Fruit fly (Drosophila melanogaster) whole organism, wandering third instar larva: ENCODE results near the gene CG17328.
A peak's percentile ranks its signal among the peaks of the same experiment; 100 is the strongest.

Source experiments
- Abd-B ChIP-seq: fragments of >200 bp; optimal IDR thresholded peaks from 2 replicates; lab custom pipeline; 2017; ENCODE audit warnings: missing biosample characterization, missing genetic modification characterization
- CG32264 ChIP-seq: fragments of 200-800 bp; sonication (Bioruptor generic); optimal IDR thresholded peaks from 2 replicates; lab custom pipeline; 2016; ENCODE audit warnings: missing biosample characterization, missing genetic modification characterization
- CG9705 ChIP-seq: fragments of 200-800 bp; sonication (Bioruptor generic); optimal IDR thresholded peaks from 2 replicates; lab custom pipeline; 2018; ENCODE audit warnings: missing biosample characterization, mild to moderate bottlenecking, missing genetic modification characterization
- CrebA ChIP-seq: fragments of 200-800 bp; sonication (Bioruptor generic); optimal IDR thresholded peaks from 2 replicates; lab custom pipeline; 2016; ENCODE audit warnings: missing biosample characterization, mild to moderate bottlenecking, missing genetic modification characterization, borderline replicate concordance
- Dfd ChIP-seq: fragments of >200 bp; optimal IDR thresholded peaks from 2 replicates; lab custom pipeline; 2017; ENCODE audit warnings: missing biosample characterization, missing genetic modification characterization
- Dif ChIP-seq: fragments of 200-275, 200-300 bp; sonication (Bioruptor generic); optimal IDR thresholded peaks from 2 replicates; lab custom pipeline; 2018; ENCODE audit warnings: missing biosample characterization, missing genetic modification characterization; ENCODE audit not compliant: partially characterized antibody
- GATAd ChIP-seq: sonication (Bioruptor generic); optimal IDR thresholded peaks from 2 replicates; lab custom pipeline; 2016; ENCODE audit warnings: missing biosample characterization, missing genetic modification characterization
- HLH106 ChIP-seq: fragments of 200-800 bp; optimal IDR thresholded peaks from 3 replicates; lab custom pipeline; 2019; ENCODE audit warnings: missing biosample characterization, mild to moderate bottlenecking, missing genetic modification characterization, moderate library complexity
- Hnf4 ChIP-seq: fragments of 200-800 bp; sonication (Bioruptor generic); optimal IDR thresholded peaks from 2 replicates; lab custom pipeline; 2016; ENCODE audit warnings: missing biosample characterization, mild to moderate bottlenecking, missing genetic modification characterization
- Hr78 ChIP-seq: fragments of >200 bp; optimal IDR thresholded peaks from 2 replicates; lab custom pipeline; 2017; ENCODE audit warnings: missing biosample characterization, missing genetic modification characterization
- Hr83 ChIP-seq: fragments of 200-300 bp; sonication (Bioruptor generic); optimal IDR thresholded peaks from 2 replicates; lab custom pipeline; 2016; ENCODE audit warnings: missing biosample characterization, mild to moderate bottlenecking, missing genetic modification characterization, moderate library complexity; ENCODE audit not compliant: poor library complexity, severe bottlenecking
- Jra ChIP-seq: sonication (Bioruptor generic); optimal IDR thresholded peaks from 2 replicates; lab custom pipeline; 2016; ENCODE audit warnings: missing biosample characterization, missing genetic modification characterization
- Mio ChIP-seq: sonication (Bioruptor generic); optimal IDR thresholded peaks from 2 replicates; lab custom pipeline; 2016; ENCODE audit warnings: missing biosample characterization, missing genetic modification characterization
- Myc ChIP-seq: fragments of >200 bp; optimal IDR thresholded peaks from 2 replicates; lab custom pipeline; 2017
- N ChIP-seq: fragments of >200 bp; optimal IDR thresholded peaks from 2 replicates; lab custom pipeline; 2018; ENCODE audit warnings: missing biosample characterization, missing external identifiers, missing genetic modification characterization
- OdsH ChIP-seq: fragments of 200-800 bp; sonication (Bioruptor generic); optimal IDR thresholded peaks from 2 replicates; lab custom pipeline; 2016; ENCODE audit warnings: missing biosample characterization, mild to moderate bottlenecking, missing genetic modification characterization
- Rel ChIP-seq, 2 experiments: fragments of 200-800 bp; sonication (Bioruptor generic) in 1 of 2; optimal IDR thresholded peaks; 2 replicates in 1 of 2; 3 replicates in 1 of 2; lab custom pipeline; 2016 to 2019; ENCODE audit warnings: mild to moderate bottlenecking in 2 of 2, missing biosample characterization in 2 of 2, missing genetic modification characterization in 2 of 2, moderate library complexity in 1 of 2
- Sp1 ChIP-seq: fragments of 200-800 bp; sonication (Bioruptor generic); optimal IDR thresholded peaks from 3 replicates; lab custom pipeline; 2019; ENCODE audit warnings: missing biosample characterization, mild to moderate bottlenecking, missing genetic modification characterization, moderate library complexity
- Vsx2 ChIP-seq: fragments of 200-300, 225-300 bp; sonication (Bioruptor generic); optimal IDR thresholded peaks from 2 replicates; lab custom pipeline; 2018; ENCODE audit warnings: missing biosample characterization, missing genetic modification characterization; ENCODE audit not compliant: partially characterized antibody
- br ChIP-seq: fragments of 200-800 bp; sonication (Bioruptor generic); optimal IDR thresholded peaks from 2 replicates; lab custom pipeline; 2016; ENCODE audit warnings: missing biosample characterization, missing genetic modification characterization
- brk ChIP-seq: fragments of 200-800 bp; sonication (Bioruptor generic); optimal IDR thresholded peaks from 2 replicates; lab custom pipeline; 2016; ENCODE audit warnings: missing biosample characterization, mild to moderate bottlenecking, missing genetic modification characterization
- dl ChIP-seq, 2 experiments: fragments of 175-275, 200-275 bp in 1 of 2; fragments of 200-275 bp in 1 of 2; sonication (Bioruptor generic); optimal IDR thresholded peaks; lab custom pipeline; 2018; ENCODE audit warnings: mild to moderate bottlenecking in 2 of 2, missing biosample characterization in 2 of 2, missing genetic modification characterization in 2 of 2, moderate library complexity in 2 of 2; ENCODE audit not compliant: partially characterized antibody in 2 of 2, insufficient read depth in 1 of 2
- dmrt93B ChIP-seq: fragments of 200-800 bp; sonication (Bioruptor generic); optimal IDR thresholded peaks from 2 replicates; lab custom pipeline; 2018; ENCODE audit warnings: missing biosample characterization, mild to moderate bottlenecking, missing genetic modification characterization
- ey ChIP-seq: fragments of 200-800 bp; sonication (Bioruptor generic); optimal IDR thresholded peaks from 2 replicates; lab custom pipeline; 2016; ENCODE audit warnings: missing biosample characterization, missing genetic modification characterization
- foxo ChIP-seq, 2 experiments: fragments of 200-800 bp; sonication (Bioruptor generic); optimal IDR thresholded peaks; 2 replicates in 1 of 2; 3 replicates in 1 of 2; lab custom pipeline; 2016 to 2017; ENCODE audit warnings: missing biosample characterization in 2 of 2, missing genetic modification characterization in 2 of 2
- fru ChIP-seq: fragments of 200-800 bp; sonication (Bioruptor generic); optimal IDR thresholded peaks from 3 replicates; lab custom pipeline; 2016; ENCODE audit warnings: missing biosample characterization, mild to moderate bottlenecking, missing genetic modification characterization
- h ChIP-seq: fragments of 200-800 bp; sonication (Bioruptor generic); optimal IDR thresholded peaks from 3 replicates; lab custom pipeline; 2016; ENCODE audit warnings: missing biosample characterization, mild to moderate bottlenecking, missing genetic modification characterization
- jim ChIP-seq: fragments of 175-275, 200-325 bp; sonication (Bioruptor generic); optimal IDR thresholded peaks from 2 replicates; lab custom pipeline; 2016; ENCODE audit warnings: missing biosample characterization, mild to moderate bottlenecking, missing genetic modification characterization
- lola ChIP-seq: fragments of >200 bp; optimal IDR thresholded peaks from 2 replicates; lab custom pipeline; 2017; ENCODE audit warnings: missing biosample characterization, missing genetic modification characterization
- pan ChIP-seq: fragments of >200 bp; optimal IDR thresholded peaks from 2 replicates; lab custom pipeline; 2017
- psq ChIP-seq: fragments of 200-800 bp; sonication (Bioruptor generic); optimal IDR thresholded peaks from 3 replicates; lab custom pipeline; 2017; ENCODE audit warnings: missing biosample characterization, mild to moderate bottlenecking, missing genetic modification characterization, moderate library complexity
- rgr ChIP-seq: fragments of 200-800 bp; sonication (Bioruptor generic); optimal IDR thresholded peaks from 3 replicates; lab custom pipeline; 2016; ENCODE audit warnings: missing biosample characterization, mild to moderate bottlenecking, missing genetic modification characterization
- sage ChIP-seq: fragments of 200-800 bp; sonication (Bioruptor generic); optimal IDR thresholded peaks from 2 replicates; lab custom pipeline; 2016; ENCODE audit warnings: missing biosample characterization, mild to moderate bottlenecking, missing genetic modification characterization
- sv ChIP-seq: fragments of 200-800 bp; sonication (Bioruptor generic); optimal IDR thresholded peaks from 3 replicates; lab custom pipeline; 2016; ENCODE audit warnings: missing biosample characterization, missing genetic modification characterization
- usp ChIP-seq: fragments of >200 bp; optimal IDR thresholded peaks from 2 replicates; lab custom pipeline; 2017; ENCODE audit warnings: missing biosample characterization, missing genetic modification characterization
- woc ChIP-seq: sonication (Bioruptor generic); optimal IDR thresholded peaks from 2 replicates; lab custom pipeline; 2016; ENCODE audit warnings: missing biosample characterization, mild to moderate bottlenecking, missing genetic modification characterization

The CG17328 gene

dm6 chr2L:16270667-16271485 lies 28.9 kb upstream of the CG17328 start:
- TF ChIP-seq CG9705 (GFP tag; lab: Kevin White, UChicago) (no peak), Hr83 (GFP tag; lab: Kevin White, UChicago) (peak; percentile 11), sv (GFP tag; lab: Kevin White, UChicago) (no peak), psq (GFP tag; lab: Kevin White, UChicago) (peak; percentile 62), rgr (GFP tag; lab: Kevin White, UChicago) (peak; percentile 35), HLH106 (peak; percentile 76), usp (GFP tag; lab: Kevin White, UChicago) (no peak), OdsH (GFP tag; lab: Kevin White, UChicago) (peak; percentile 61), br (GFP tag; lab: Kevin White, UChicago) (peak; percentile 76), Rel (GFP tag; optimal IDR thresholded peaks at IDR 0.05; lab: Kevin White, UChicago) (no peak), Rel (tag; optimal IDR thresholded peaks at IDR 0.05; lab: Kevin White, UChicago) (peak; percentile 19), CG32264 (GFP tag; lab: Kevin White, UChicago) (no peak), brk (GFP tag; lab: Kevin White, UChicago) (peak; percentile 29), dmrt93B (GFP tag; lab: Kevin White, UChicago) (peak; percentile 57), fru (peak; percentile 82), pan (lab: Kevin White, UChicago) (no peak), GATAd (GFP tag; lab: Kevin White, UChicago) (no peak), h (GFP tag; lab: Kevin White, UChicago) (peak; percentile 75), Sp1 (peak; percentile 76), woc (GFP tag; lab: Kevin White, UChicago) (peak; percentile 50), ey (GFP tag; lab: Kevin White, UChicago) (peak; percentile 37), foxo (GFP tag; optimal IDR thresholded peaks at IDR 0.05; lab: Kevin White, UChicago) (peak in 1 of 2 experiments; percentile 85), Myc (lab: Kevin White, UChicago) (no peak), Hnf4 (GFP tag; lab: Kevin White, UChicago) (peak; percentile 15), Jra (GFP tag; lab: Kevin White, UChicago) (peak; percentile 12)
- TF ChIP-seq, all 38 proteins: peak for 17

dm6 chr2L:16271486-16271806 lies 28.3 kb upstream of the CG17328 start:
- no peak for TF ChIP-seq GATAd (GFP tag; lab: Kevin White, UChicago)
- no peak for TF ChIP-seq usp (GFP tag; lab: Kevin White, UChicago)
- peak; percentile 52 for TF ChIP-seq Hr83 (GFP tag; lab: Kevin White, UChicago)
- TF ChIP-seq h (GFP tag; lab: Kevin White, UChicago): no peak
- TF ChIP-seq lola: no peak
- TF ChIP-seq Dif (GFP tag; lab: Kevin White, UChicago): peak; percentile 89
- TF ChIP-seq Abd-B (GFP tag; lab: Kevin White, UChicago): no peak
- no peak for TF ChIP-seq CG9705 (GFP tag; lab: Kevin White, UChicago)
- peak; percentile 31 for TF ChIP-seq CrebA
- peak; percentile 65 to 85 for TF ChIP-seq dl (GFP tag; optimal IDR thresholded peaks at IDR 0.05; lab: Kevin White, UChicago; ENCODE audit: insufficient read depth in 1 of 2, partially characterized antibody in 2 of 2)
- TF ChIP-seq Rel (GFP tag; optimal IDR thresholded peaks at IDR 0.05; lab: Kevin White, UChicago): no peak
- TF ChIP-seq Rel (tag; optimal IDR thresholded peaks at IDR 0.05; lab: Kevin White, UChicago): peak; percentile 81

dm6 chr2L:16272730-16273129 lies 27.0 kb upstream of the CG17328 start:
- no peak for TF ChIP-seq Dif (GFP tag; lab: Kevin White, UChicago)
- no peak for TF ChIP-seq usp (GFP tag; lab: Kevin White, UChicago)
- TF ChIP-seq sv (GFP tag; lab: Kevin White, UChicago): no peak
- TF ChIP-seq jim (GFP tag; lab: Kevin White, UChicago): peak; percentile 63
- TF ChIP-seq Abd-B (GFP tag; lab: Kevin White, UChicago): no peak
- no peak for TF ChIP-seq GATAd (GFP tag; lab: Kevin White, UChicago)
- peak; percentile 18 for TF ChIP-seq dmrt93B (GFP tag; lab: Kevin White, UChicago)
- TF ChIP-seq CG32264 (GFP tag; lab: Kevin White, UChicago): peak; percentile 42
- no peak for TF ChIP-seq Rel (GFP tag; optimal IDR thresholded peaks at IDR 0.05; lab: Kevin White, UChicago)
- TF ChIP-seq Rel (tag; optimal IDR thresholded peaks at IDR 0.05; lab: Kevin White, UChicago): peak; percentile 73
- peak; percentile 64 for TF ChIP-seq Hnf4 (GFP tag; lab: Kevin White, UChicago)
- TF ChIP-seq Jra (GFP tag; lab: Kevin White, UChicago): peak; percentile 36
- no peak for TF ChIP-seq pan (lab: Kevin White, UChicago)
- TF ChIP-seq woc (GFP tag; lab: Kevin White, UChicago): no peak
- peak; percentile 22 for TF ChIP-seq HLH106
- no peak for TF ChIP-seq Dfd (GFP tag; lab: Kevin White, UChicago)
- TF ChIP-seq psq (GFP tag; lab: Kevin White, UChicago): peak; percentile 13
- peak; percentile 48 for TF ChIP-seq fru
- no peak for TF ChIP-seq N (GFP tag; lab: Kevin White, UChicago)
- peak in 1 of 2 experiments; percentile 10 for TF ChIP-seq foxo (GFP tag; optimal IDR thresholded peaks at IDR 0.05; lab: Kevin White, UChicago)
- no peak for TF ChIP-seq Myc (lab: Kevin White, UChicago)
- TF ChIP-seq Hr78 (GFP tag; lab: Kevin White, UChicago): no peak
- peak; percentile 40 for TF ChIP-seq sage (GFP tag; lab: Kevin White, UChicago)
- no peak for TF ChIP-seq Vsx2
- peak; percentile 65 for TF ChIP-seq brk (GFP tag; lab: Kevin White, UChicago)
- TF ChIP-seq Hr83 (GFP tag; lab: Kevin White, UChicago): peak; percentile 81
- no peak for TF ChIP-seq dl (GFP tag; optimal IDR thresholded peaks at IDR 0.05; lab: Kevin White, UChicago; ENCODE audit: insufficient read depth in 1 of 2, partially characterized antibody in 2 of 2)
- peak; percentile 57 for TF ChIP-seq OdsH (GFP tag; lab: Kevin White, UChicago)
- TF ChIP-seq Mio (GFP tag; lab: Kevin White, UChicago): no peak
- peak; percentile 67 for TF ChIP-seq br (GFP tag; lab: Kevin White, UChicago)
- TF ChIP-seq CrebA: peak; percentile 26
- TF ChIP-seq Sp1: peak; percentile 14
- TF ChIP-seq CG9705 (GFP tag; lab: Kevin White, UChicago): no peak
- TF ChIP-seq rgr (GFP tag; lab: Kevin White, UChicago): peak; percentile 67
- TF ChIP-seq ey (GFP tag; lab: Kevin White, UChicago): peak; percentile 31
- no peak for TF ChIP-seq lola
- TF ChIP-seq h (GFP tag; lab: Kevin White, UChicago): peak; percentile 86
